Fruit fly (Drosophila melanogaster) whole organism, adult: ENCODE data around the gene Setx.

Experiments used
- CG11617 ChIP-seq: fragments of 200-800 bp; sonication (Bioruptor generic); optimal IDR thresholded peaks from 2 replicates; lab custom pipeline; 2017; ENCODE audit warnings: mild to moderate bottlenecking, missing biosample characterization, missing genetic modification reagents, missing genetic modification characterization
- CG12768 ChIP-seq: fragments of 200-800 bp; sonication (Bioruptor generic); optimal IDR thresholded peaks from 2 replicates; lab custom pipeline; 2017; ENCODE audit warnings: missing biosample characterization, missing genetic modification characterization, mild to moderate bottlenecking, moderate library complexity, missing genetic modification reagents
- CG14711 ChIP-seq: fragments of 200-800 bp; sonication (Bioruptor generic); optimal IDR thresholded peaks from 2 replicates; lab custom pipeline; 2018; ENCODE audit warnings: missing biosample characterization, mild to moderate bottlenecking, missing genetic modification characterization, moderate library complexity
- CG1620 ChIP-seq: fragments of 200-800 bp; sonication (Bioruptor generic); optimal IDR thresholded peaks from 2 replicates; lab custom pipeline; 2016; ENCODE audit warnings: missing biosample characterization, missing genetic modification characterization
- CG33017 ChIP-seq: fragments of 200-800 bp; sonication (Bioruptor generic); optimal IDR thresholded peaks from 2 replicates; lab custom pipeline; 2018; ENCODE audit warnings: missing biosample characterization, mild to moderate bottlenecking, missing genetic modification characterization, moderate library complexity
- CG5204 ChIP-seq: fragments of 200-800 bp; sonication (Bioruptor generic); optimal IDR thresholded peaks from 2 replicates; lab custom pipeline; 2016; ENCODE audit warnings: missing biosample characterization, missing genetic modification characterization
- CG7045 ChIP-seq: fragments of 200-800 bp; sonication (Bioruptor generic); optimal IDR thresholded peaks from 2 replicates; lab custom pipeline; 2017; ENCODE audit warnings: missing biosample characterization, mild to moderate bottlenecking, missing genetic modification characterization
- CG7101 ChIP-seq: fragments of 200-800 bp; sonication (Bioruptor generic); optimal IDR thresholded peaks from 2 replicates; lab custom pipeline; 2018; ENCODE audit warnings: missing biosample characterization, mild to moderate bottlenecking, missing genetic modification characterization, moderate library complexity
- Clk ChIP-seq: fragments of 200-800 bp; sonication (Bioruptor generic); optimal IDR thresholded peaks from 2 replicates; lab custom pipeline; 2017; ENCODE audit warnings: missing biosample characterization, missing genetic modification characterization
- Crg-1 ChIP-seq: fragments of 200-800 bp; sonication (Bioruptor generic); optimal IDR thresholded peaks from 2 replicates; lab custom pipeline; 2016; ENCODE audit warnings: missing biosample characterization, missing genetic modification characterization
- Hr96 ChIP-seq: fragments of 200-800 bp; sonication (Bioruptor generic); optimal IDR thresholded peaks from 2 replicates; lab custom pipeline; 2016; ENCODE audit warnings: missing biosample characterization, missing genetic modification characterization
- Mnt ChIP-seq: fragments of 200-800 bp; sonication (Bioruptor generic); optimal IDR thresholded peaks from 2 replicates; lab custom pipeline; 2016; ENCODE audit warnings: missing biosample characterization, mild to moderate bottlenecking, missing genetic modification characterization
- bab1 ChIP-seq: fragments of 200-800 bp; sonication (Bioruptor generic); optimal IDR thresholded peaks from 3 replicates; lab custom pipeline; 2019; ENCODE audit warnings: missing biosample characterization, mild to moderate bottlenecking, missing genetic modification characterization, moderate library complexity
- cic ChIP-seq: fragments of 200-800 bp; sonication (Bioruptor generic); optimal IDR thresholded peaks from 2 replicates; lab custom pipeline; 2017; ENCODE audit warnings: missing biosample characterization, mild to moderate bottlenecking, missing genetic modification characterization, moderate library complexity
- cnc ChIP-seq, 2 experiments: fragments of >200 bp; optimal IDR thresholded peaks; 2 replicates each; lab custom pipeline; 2017
- kay ChIP-seq: fragments of 200-800 bp; sonication (Bioruptor generic); peaks from one replicate; lab custom pipeline; 2016; ENCODE audit warnings: missing biosample characterization, missing genetic modification characterization, borderline replicate concordance
- ovo ChIP-seq: fragments of 200-800 bp; sonication (Bioruptor generic); optimal IDR thresholded peaks from 2 replicates; lab custom pipeline; 2016; ENCODE audit warnings: missing biosample characterization, missing genetic modification characterization
- pad ChIP-seq: fragments of 200-800 bp; sonication (Bioruptor generic); optimal IDR thresholded peaks from 3 replicates; lab custom pipeline; 2017; ENCODE audit warnings: missing biosample characterization, missing genetic modification characterization, mild to moderate bottlenecking, moderate library complexity, missing genetic modification reagents
- tj ChIP-seq: fragments of 200-800 bp; sonication (Bioruptor generic); optimal IDR thresholded peaks from 3 replicates; lab custom pipeline; 2017; ENCODE audit warnings: missing biosample characterization, mild to moderate bottlenecking, missing genetic modification characterization, moderate library complexity
- toe ChIP-seq: fragments of 200-800 bp; sonication (Bioruptor generic); optimal IDR thresholded peaks from 2 replicates; lab custom pipeline; 2016; ENCODE audit warnings: missing biosample characterization, missing genetic modification characterization

Setx gene

dm6 chr3L:8180464-8181137 lies 43.3 kb upstream of the Setx start, which contains the start of the genes mthl7 and Uxs:
Gene mthl7, minus strand, starts transcription at chr3L:8180514.
Gene Uxs, plus strand, starts transcription at chr3L:8180923.
- TF ChIP-seq CG14711 (tag; lab: Kevin White, UChicago) (peak; percentile 4), CG1620 (no peak), CG33017 (no peak), bab1 (GFP tag; lab: Kevin White, UChicago) (peak; percentile 32), CG5204 (no peak), cic (peak; percentile 84), Mnt (GFP tag; lab: Kevin White, UChicago) (peak; percentile 53), pad (GFP tag; lab: Kevin White, UChicago) (no peak), CG7045 (GFP tag; lab: Kevin White, UChicago) (no peak)

dm6 chr3L:8177795-8178564 lies 40.7 kb upstream of the Setx start, which contains the start of gene Nmt:
Gene Nmt, minus strand, starts transcription at chr3L:8178429.
- TF ChIP-seq tj (peak; percentile 6), Crg-1 (GFP tag; lab: Kevin White, UChicago) (no peak), Mnt (GFP tag; lab: Kevin White, UChicago) (no peak), bab1 (GFP tag; lab: Kevin White, UChicago) (no peak), toe (GFP tag; lab: Kevin White, UChicago) (no peak), CG7101 (tag; lab: Kevin White, UChicago) (peak; percentile 14), CG5204 (no peak), CG7045 (GFP tag; lab: Kevin White, UChicago) (peak; percentile 9), CG14711 (tag; lab: Kevin White, UChicago) (peak; percentile 42), ovo (GFP tag; lab: Kevin White, UChicago) (no peak), Clk (GFP tag; lab: Kevin White, UChicago) (no peak), kay (GFP tag; lab: Kevin White, UChicago) (no peak), pad (GFP tag; lab: Kevin White, UChicago) (no peak), Hr96 (GFP tag; lab: Kevin White, UChicago) (no peak), cic (peak; percentile 6), CG12768 (GFP tag; lab: Kevin White, UChicago) (no peak), cnc (optimal IDR thresholded peaks at IDR 0.05; lab: Kevin White, UChicago) (no peak), CG11617 (GFP tag; lab: Kevin White, UChicago) (peak; percentile 2), CG1620 (no peak), CG33017 (peak; percentile 32)

- TF ChIP-seq CG33017 = no peak
- peak; percentile 35 for TF ChIP-seq bab1 (GFP tag; lab: Kevin White, UChicago)
- peak; percentile 97 for TF ChIP-seq tj
- no peak for TF ChIP-seq Clk (GFP tag; lab: Kevin White, UChicago)
Measured at dm6 chr3L:8175818-8176217, 38.5 kb upstream of the Setx start, which contains the start of gene RecQ4. Gene RecQ4, minus strand, starts transcription at chr3L:8175978.

dm6 chr3L:8165436-8165835 lies 28.1 kb upstream of the Setx start, which contains the start of gene CG13675:
Gene CG13675, minus strand, starts transcription at chr3L:8165518.
- TF ChIP-seq CG14711 (tag; lab: Kevin White, UChicago) = no peak
- TF ChIP-seq bab1 (GFP tag; lab: Kevin White, UChicago) = no peak
- no peak for TF ChIP-seq CG33017
- no peak for TF ChIP-seq pad (GFP tag; lab: Kevin White, UChicago)

dm6 chr3L:8159724-8160422 lies 22.6 kb upstream of the Setx start, which contains the start of gene CG43886:
Gene CG43886, minus strand, starts transcription at chr3L:8159774.
- TF ChIP-seq CG12768 (GFP tag; lab: Kevin White, UChicago) (no peak), Clk (GFP tag; lab: Kevin White, UChicago) (no peak), tj (peak; percentile 39)

- TF ChIP-seq bab1 (GFP tag; lab: Kevin White, UChicago) = peak; percentile 49
- TF ChIP-seq toe (GFP tag; lab: Kevin White, UChicago) = no peak
- TF ChIP-seq tj = peak; percentile 99
- TF ChIP-seq kay (GFP tag; lab: Kevin White, UChicago) = peak; percentile 76
Measured at dm6 chr3L:8158715-8159380, 21.6 kb upstream of the Setx start, which contains the start of gene CG42445. Gene CG42445, minus strand, starts transcription at chr3L:8158900.
